Fruit fly (Drosophila melanogaster) whole organism, embryonic: ENCODE data around the gene MP1.

ENCODE experiments used
- Dref ChIP-seq: fragments of 200-800 bp; sonication (Bioruptor generic); IDR thresholded peaks from 2 replicates; pipeline ENCODE4 v1.3.6; 2022; ENCODE audit warnings: missing biosample characterization, missing genetic modification characterization
- Eip74EF ChIP-seq, 2 experiments: fragments of 200-800 bp in 1 of 2; fragments of >200 bp in 1 of 2; sonication (Bioruptor generic) in 1 of 2; optimal IDR thresholded peaks; 2 replicates each; lab custom pipeline; 2017 to 2019; ENCODE audit warnings: missing biosample characterization in 2 of 2, missing genetic modification characterization in 2 of 2, mild to moderate bottlenecking in 1 of 2, moderate library complexity in 1 of 2
- ap ChIP-seq: fragments of 200-800 bp; sonication (Bioruptor generic); IDR thresholded peaks from 2 replicates; pipeline ENCODE4 v1.3.6; 2022; ENCODE audit warnings: missing biosample characterization, missing genetic modification characterization
- dan ChIP-seq: fragments of 200-800 bp; sonication (Bioruptor generic); IDR thresholded peaks from 2 replicates; pipeline ENCODE4 v1.3.6; 2022; ENCODE audit warnings: missing biosample characterization, missing genetic modification characterization
- fd96Cb ChIP-seq: fragments of 200-800 bp; sonication (Bioruptor generic); optimal IDR thresholded peaks from 2 replicates; lab custom pipeline; 2018; ENCODE audit warnings: missing biosample characterization, mild to moderate bottlenecking, missing genetic modification characterization, moderate library complexity
- jumu ChIP-seq: fragments of 200-800 bp; sonication (Bioruptor generic); optimal IDR thresholded peaks from 3 replicates; lab custom pipeline; 2016; ENCODE audit warnings: missing biosample characterization, missing genetic modification characterization
- pfk ChIP-seq: fragments of 200-800 bp; sonication (Bioruptor generic); optimal IDR thresholded peaks from 2 replicates; lab custom pipeline; 2018; ENCODE audit warnings: missing biosample characterization, mild to moderate bottlenecking, missing genetic modification characterization, moderate library complexity
- tx ChIP-seq: fragments of 200-800 bp; sonication (Bioruptor generic); optimal IDR thresholded peaks from 2 replicates; lab custom pipeline; 2016; ENCODE audit warnings: missing biosample characterization, missing genetic modification characterization

dm6 chr3R:4310683-4311066 is 3.0 kb downstream of the MP1 start, which contains the start of gene Vps24:
- TF ChIP-seq ap (no peak), Dref (GFP tag; lab: Robert Waterston, UW) (no peak; the same call in none of the 2 replicates), tx (GFP tag; lab: Kevin White, UChicago) (no peak), Eip74EF (GFP tag; optimal IDR thresholded peaks at IDR 0.05; lab: Kevin White, UChicago) (no peak), dan (GFP tag; lab: Robert Waterston, UW) (no peak), pfk (GFP tag; lab: Kevin White, UChicago) (no peak), jumu (no peak), fd96Cb (no peak)
